Fruit fly (Drosophila melanogaster) whole organism, embryonic: ENCODE results near the gene enc.

ENCODE experiments used
- Asciz ChIP-seq: fragments of 200-800 bp; sonication (Bioruptor generic); optimal IDR thresholded peaks from 2 replicates; lab custom pipeline; 2017; ENCODE audit warnings: missing biosample characterization, mild to moderate bottlenecking, missing genetic modification characterization, missing genetic modification reagents
- CG10366 ChIP-seq: fragments of 200-800 bp; sonication (Bioruptor generic); IDR thresholded peaks from 2 replicates; pipeline ENCODE4 v1.3.6; 2022; ENCODE audit warnings: missing biosample characterization, missing genetic modification characterization
- CG10654 ChIP-seq: fragments of 200-800 bp; sonication (Bioruptor generic); optimal IDR thresholded peaks from 2 replicates; lab custom pipeline; 2016; ENCODE audit warnings: missing biosample characterization, missing genetic modification characterization
- CG11398 ChIP-seq: fragments of 200-800 bp; sonication (Bioruptor generic); optimal IDR thresholded peaks from 2 replicates; lab custom pipeline; 2016; ENCODE audit warnings: missing biosample characterization, missing genetic modification characterization
- CG11456 ChIP-seq: fragments of 200-800 bp; sonication (Bioruptor generic); IDR thresholded peaks from 3 replicates; pipeline ENCODE4 v1.3.6; 2022; ENCODE audit warnings: missing biosample characterization, missing genetic modification characterization
- CG11560 ChIP-seq: fragments of 200-800 bp; sonication (Bioruptor generic); IDR thresholded peaks from 3 replicates; pipeline ENCODE4 v1.3.6; 2022; ENCODE audit warnings: missing biosample characterization, missing genetic modification characterization
- CG12104 ChIP-seq: fragments of 200-800 bp; sonication (Bioruptor generic); optimal IDR thresholded peaks from 3 replicates; lab custom pipeline; 2016; ENCODE audit warnings: missing biosample characterization, missing genetic modification characterization
- CG12155 ChIP-seq: fragments of 200-800 bp; sonication (Bioruptor generic); optimal IDR thresholded peaks from 3 replicates; lab custom pipeline; 2016; ENCODE audit warnings: missing biosample characterization, missing genetic modification characterization
- CG12769 ChIP-seq: fragments of 200-800 bp; sonication (Bioruptor generic); optimal IDR thresholded peaks from 2 replicates; lab custom pipeline; 2019; ENCODE audit warnings: missing biosample characterization, mild to moderate bottlenecking, missing genetic modification characterization, moderate library complexity
- CG13624 ChIP-seq: fragments of 200-800 bp; sonication (Bioruptor generic); optimal IDR thresholded peaks from 2 replicates; lab custom pipeline; 2016; ENCODE audit warnings: missing biosample characterization, missing genetic modification characterization
- CG15269 ChIP-seq: fragments of 200-800 bp; sonication (Bioruptor generic); optimal IDR thresholded peaks from 2 replicates; lab custom pipeline; 2018; ENCODE audit warnings: missing biosample characterization, mild to moderate bottlenecking, missing genetic modification characterization, moderate library complexity
- CG17328 ChIP-seq: fragments of 200-800 bp; sonication (Bioruptor generic); IDR thresholded peaks from 2 replicates; pipeline ENCODE4 v1.3.6; 2022; ENCODE audit warnings: missing biosample characterization, missing genetic modification characterization
- CG1832 ChIP-seq: fragments of 200-800 bp; sonication (Bioruptor generic); optimal IDR thresholded peaks from 2 replicates; lab custom pipeline; 2017; ENCODE audit warnings: missing biosample characterization, mild to moderate bottlenecking, missing genetic modification characterization, inconsistent platforms
- CG2120 ChIP-seq: fragments of 200-800 bp; sonication (Bioruptor generic); optimal IDR thresholded peaks from 3 replicates; lab custom pipeline; 2016; ENCODE audit warnings: missing biosample characterization, missing genetic modification characterization
- CG2129 ChIP-seq: fragments of 200-800 bp; sonication (Bioruptor generic); IDR thresholded peaks from 2 replicates; pipeline ENCODE4 v1.3.6; 2022; ENCODE audit warnings: missing biosample characterization, missing genetic modification characterization; ENCODE audit not compliant: partially characterized antibody
- CG33557 ChIP-seq: fragments of 200-800 bp; sonication (Bioruptor generic); optimal IDR thresholded peaks from 2 replicates; lab custom pipeline; 2019; ENCODE audit warnings: missing biosample characterization, mild to moderate bottlenecking, missing genetic modification characterization, moderate library complexity
- CG4360 ChIP-seq: fragments of 200-800 bp; sonication (Bioruptor generic); IDR thresholded peaks from 2 replicates; pipeline ENCODE4 v1.3.6; 2022; ENCODE audit warnings: missing biosample characterization, missing genetic modification characterization
- CG5953 ChIP-seq: fragments of 200-800 bp; sonication (Bioruptor generic); IDR thresholded peaks from 2 replicates; pipeline ENCODE4 v1.3.6; 2022; ENCODE audit warnings: missing biosample characterization, missing genetic modification characterization
- CG7372 ChIP-seq: fragments of 200-800 bp; sonication (Bioruptor generic); IDR thresholded peaks from 2 replicates; pipeline ENCODE4 v1.3.6; 2022; ENCODE audit warnings: missing biosample characterization, missing genetic modification characterization
- CG9727 ChIP-seq: fragments of 200-800 bp; sonication (Bioruptor generic); optimal IDR thresholded peaks from 3 replicates; lab custom pipeline; 2017; ENCODE audit warnings: missing biosample characterization, mild to moderate bottlenecking, missing genetic modification characterization
- Camta ChIP-seq: fragments of 200-800 bp; sonication (Bioruptor generic); optimal IDR thresholded peaks from 2 replicates; lab custom pipeline; 2016; ENCODE audit warnings: missing biosample characterization, missing genetic modification characterization
- CoRest ChIP-seq: fragments of 200-800 bp; sonication (Bioruptor generic); optimal IDR thresholded peaks from 3 replicates; lab custom pipeline; 2018; ENCODE audit warnings: missing biosample characterization, mild to moderate bottlenecking, missing genetic modification characterization, moderate library complexity
- Doc3 ChIP-seq: fragments of 200-800 bp; sonication (Bioruptor generic); IDR thresholded peaks from 3 replicates; pipeline ENCODE4 v1.3.6; 2022; ENCODE audit warnings: missing biosample characterization, missing genetic modification characterization; ENCODE audit not compliant: partially characterized antibody
- Lim3 ChIP-seq: fragments of 200-800 bp; sonication (Bioruptor generic); IDR thresholded peaks from 2 replicates; pipeline ENCODE4 v1.3.6; 2022; ENCODE audit warnings: missing biosample characterization, missing genetic modification characterization
- Mrtf ChIP-seq: fragments of 200-800 bp; sonication (Bioruptor generic); IDR thresholded peaks from 3 replicates; pipeline ENCODE4 v1.3.6; 2022; ENCODE audit warnings: missing biosample characterization, missing genetic modification characterization
- Neu2 ChIP-seq: fragments of 200-800 bp; sonication (Bioruptor generic); optimal IDR thresholded peaks from 3 replicates; lab custom pipeline; 2016; ENCODE audit warnings: missing biosample characterization, missing genetic modification characterization, borderline replicate concordance
- Poxn ChIP-seq: fragments of 200-800 bp; sonication (Bioruptor generic); IDR thresholded peaks from 2 replicates; pipeline ENCODE4 v1.3.6; 2022; ENCODE audit warnings: missing biosample characterization, missing genetic modification characterization
- Rfx ChIP-seq: fragments of 200-800 bp; sonication (Bioruptor generic); IDR thresholded peaks from 2 replicates; pipeline ENCODE4 v1.3.6; 2022; ENCODE audit warnings: missing biosample characterization, missing genetic modification characterization
- Ssrp ChIP-seq: fragments of 200-800 bp; sonication (Bioruptor generic); optimal IDR thresholded peaks from 2 replicates; lab custom pipeline; 2018; ENCODE audit warnings: missing biosample characterization, mild to moderate bottlenecking, missing genetic modification characterization, moderate library complexity
- bcd ChIP-seq: fragments of 200-800 bp; sonication (Bioruptor generic); optimal IDR thresholded peaks from 2 replicates; lab custom pipeline; 2017; ENCODE audit warnings: missing biosample characterization, mild to moderate bottlenecking, missing genetic modification characterization
- cas ChIP-seq: fragments of 200-800 bp; sonication (Bioruptor generic); IDR thresholded peaks from 2 replicates; pipeline ENCODE4 v1.3.6; 2022; ENCODE audit warnings: missing biosample characterization, missing genetic modification characterization
- cato ChIP-seq: fragments of 200-800 bp; sonication (Bioruptor generic); optimal IDR thresholded peaks from 2 replicates; lab custom pipeline; 2016; ENCODE audit warnings: missing biosample characterization, missing genetic modification characterization, borderline replicate concordance
- dpn ChIP-seq, 2 experiments: fragments of 200-800 bp; sonication (Bioruptor generic); optimal IDR thresholded peaks; 3 replicates each; lab custom pipeline; 2016; ENCODE audit warnings: missing biosample characterization in 2 of 2, missing genetic modification characterization in 2 of 2
- ems ChIP-seq: fragments of 200-800 bp; sonication (Bioruptor generic); optimal IDR thresholded peaks from 3 replicates; lab custom pipeline; 2016; ENCODE audit warnings: missing biosample characterization, missing genetic modification characterization
- gce ChIP-seq: fragments of 200-800 bp; sonication (Bioruptor generic); IDR thresholded peaks from 3 replicates; pipeline ENCODE4 v1.3.6; 2022; ENCODE audit warnings: missing biosample characterization, missing genetic modification characterization
- grau ChIP-seq: fragments of 200-800 bp; optimal IDR thresholded peaks from 3 replicates; lab custom pipeline; 2019; ENCODE audit warnings: missing biosample characterization, mild to moderate bottlenecking, missing genetic modification characterization, moderate library complexity
- gsb ChIP-seq: fragments of 200-800 bp; sonication (Bioruptor generic); IDR thresholded peaks from 2 replicates; pipeline ENCODE4 v1.3.6; 2022; ENCODE audit warnings: missing biosample characterization, missing genetic modification characterization
- hbn ChIP-seq: fragments of 200-800 bp; sonication (Bioruptor generic); IDR thresholded peaks from 2 replicates; pipeline ENCODE4 v1.3.6; 2022; ENCODE audit warnings: missing biosample characterization, missing genetic modification characterization; ENCODE audit not compliant: partially characterized antibody
- kah ChIP-seq: fragments of 200-800 bp; sonication (Bioruptor generic); optimal IDR thresholded peaks from 2 replicates; lab custom pipeline; 2018; ENCODE audit warnings: missing biosample characterization, mild to moderate bottlenecking, missing genetic modification characterization
- onecut ChIP-seq: fragments of 200-800 bp; sonication (Bioruptor generic); IDR thresholded peaks from 2 replicates; pipeline ENCODE4 v1.3.6; 2022; ENCODE audit warnings: missing biosample characterization, missing genetic modification characterization
- p53 ChIP-seq: fragments of 200-800 bp; sonication (Bioruptor generic); optimal IDR thresholded peaks from 2 replicates; lab custom pipeline; 2016; ENCODE audit warnings: missing biosample characterization, missing genetic modification characterization
- pb ChIP-seq: fragments of 200-800 bp; sonication (Bioruptor generic); optimal IDR thresholded peaks from 3 replicates; lab custom pipeline; 2016; ENCODE audit warnings: missing biosample characterization, missing genetic modification characterization
- ranshi ChIP-seq: fragments of 200-800 bp; sonication (Bioruptor generic); IDR thresholded peaks from 2 replicates; pipeline ENCODE4 v1.3.6; 2022; ENCODE audit warnings: missing biosample characterization, missing genetic modification characterization
- tio ChIP-seq: fragments of 200-800 bp; sonication (Bioruptor generic); optimal IDR thresholded peaks from 2 replicates; lab custom pipeline; 2017; ENCODE audit warnings: missing biosample characterization, missing genetic modification characterization, inconsistent platforms
- ttk ChIP-seq: fragments of 200-800 bp; sonication (Bioruptor generic); IDR thresholded peaks from 2 replicates; pipeline ENCODE4 v2.1.2; 2022; ENCODE audit warnings: missing biosample characterization, missing genetic modification characterization
- vnd ChIP-seq: fragments of 200-800 bp; sonication (Bioruptor generic); IDR thresholded peaks from 3 replicates; pipeline ENCODE4 v1.3.6; 2022; ENCODE audit warnings: missing biosample characterization, missing genetic modification characterization; ENCODE audit not compliant: partially characterized antibody
- wdn ChIP-seq: fragments of 200-800 bp; sonication (Bioruptor generic); IDR thresholded peaks from 2 replicates; pipeline ENCODE4 v1.3.6; 2022; ENCODE audit warnings: missing biosample characterization, missing genetic modification characterization
- zen ChIP-seq: fragments of 200-800 bp; sonication (Bioruptor generic); optimal IDR thresholded peaks from 3 replicates; lab custom pipeline; 2018; ENCODE audit warnings: missing biosample characterization, mild to moderate bottlenecking, missing genetic modification characterization, moderate library complexity
- zfh1 ChIP-seq: fragments of 200-800 bp; sonication (Bioruptor generic); IDR thresholded peaks from 3 replicates; pipeline ENCODE4 v1.3.6; 2022; ENCODE audit warnings: missing biosample characterization, missing genetic modification characterization

The enc gene

dm6 chr3L:3814010-3814833, 4.3 kb upstream of the enc start, which contains the start of gene Scsalpha1 (continued):
- no peak for TF ChIP-seq p53
- peak; percentile 99 for TF ChIP-seq vnd (GFP tag; lab: Robert Waterston, UW)
- no peak for TF ChIP-seq Lim3 (GFP tag; lab: Robert Waterston, UW)
- TF ChIP-seq zen (tag; lab: Kevin White, UChicago) = peak; percentile 91
- TF ChIP-seq Neu2 = peak; percentile 96
- TF ChIP-seq Rfx (GFP tag; lab: Robert Waterston, UW) = peak; percentile 61
- TF ChIP-seq Ssrp (tag; lab: Kevin White, UChicago) = peak; percentile 3
- TF ChIP-seq wdn (GFP tag; lab: Robert Waterston, UW) = no peak
- TF ChIP-seq CG11560 (tag; lab: Robert Waterston, UW) = peak; percentile 69; the same call in 1 of the 3 replicates
- TF ChIP-seq cato = no peak
- no peak for TF ChIP-seq tio
- peak; percentile 19 for TF ChIP-seq CG10654 (GFP tag; lab: Kevin White, UChicago)
- peak; percentile 66; the same call in 1 of the 3 replicates for TF ChIP-seq CG11456 (GFP tag; lab: Robert Waterston, UW)
- no peak for TF ChIP-seq bcd
- TF ChIP-seq CG17328 (GFP tag; lab: Robert Waterston, UW) = peak; percentile 27; the same call in 1 of the 2 replicates
- TF ChIP-seq CG1832 = no peak
- peak; percentile 95 for TF ChIP-seq grau (tag; lab: Kevin White, UChicago)
- TF ChIP-seq CG7372 (GFP tag; lab: Robert Waterston, UW) = 0 out of 2 replicates have a peak, but pooled peaks have one; percentile 19
- no peak for TF ChIP-seq Poxn (GFP tag; lab: Robert Waterston, UW)
- TF ChIP-seq gsb (GFP tag; lab: Robert Waterston, UW) = peak; percentile 18; the same call in 1 of the 2 replicates
- TF ChIP-seq cas (GFP tag; lab: Robert Waterston, UW) = no peak
- peak; percentile 56 for TF ChIP-seq CG10366 (GFP tag; lab: Robert Waterston, UW)
- peak; percentile 14; the same call in 1 of the 3 replicates for TF ChIP-seq gce (GFP tag; lab: Robert Waterston, UW)
- TF ChIP-seq CG12769 (tag; lab: Kevin White, UChicago) = peak; percentile 44
- TF ChIP-seq Doc3 (GFP tag; lab: Robert Waterston, UW) = peak; percentile 98
- TF ChIP-seq CG9727 (GFP tag; lab: Kevin White, UChicago) = no peak
- TF ChIP-seq zfh1 (GFP tag; lab: Robert Waterston, UW) = peak; percentile 68; the same call in 2 of the 3 replicates
- TF ChIP-seq kah (GFP tag; lab: Kevin White, UChicago) = no peak
- no peak for TF ChIP-seq CG12104 (GFP tag; lab: Kevin White, UChicago)
- no peak for TF ChIP-seq CG33557
- TF ChIP-seq CG11398 (GFP tag; lab: Kevin White, UChicago) = no peak
- TF ChIP-seq CG4360 (GFP tag; lab: Robert Waterston, UW) = no peak
- TF ChIP-seq Camta = no peak
- no peak for TF ChIP-seq Asciz
- TF ChIP-seq CG5953 (GFP tag; lab: Robert Waterston, UW) = no peak
- peak; percentile 48 for TF ChIP-seq CG2120 (GFP tag; lab: Kevin White, UChicago)
- TF ChIP-seq ttk (GFP tag; lab: Robert Waterston, UW) = no peak
- peak in 1 of 2 experiments; percentile 16 for TF ChIP-seq dpn (GFP tag; optimal IDR thresholded peaks at IDR 0.05; lab: Kevin White, UChicago)
- TF ChIP-seq ranshi (GFP tag; lab: Robert Waterston, UW) = peak; percentile 23; the same call in 1 of the 2 replicates
- peak; percentile 25 for TF ChIP-seq CoRest (tag; lab: Kevin White, UChicago)
- peak; percentile 56 for TF ChIP-seq onecut (GFP tag; lab: Robert Waterston, UW)
- TF ChIP-seq CG2129 = peak; percentile 98
- TF ChIP-seq ems (GFP tag; lab: Kevin White, UChicago) = no peak
- peak; percentile 8 for TF ChIP-seq CG12155 (GFP tag; lab: Kevin White, UChicago)
- peak; percentile 99 for TF ChIP-seq hbn (GFP tag; lab: Robert Waterston, UW)
- no peak for TF ChIP-seq Mrtf
- peak; percentile 22 for TF ChIP-seq CG13624 (GFP tag; lab: Kevin White, UChicago)
- TF ChIP-seq pb (GFP tag; lab: Kevin White, UChicago) = peak; percentile 15
- peak; percentile 59 for TF ChIP-seq CG15269 (tag; lab: Kevin White, UChicago)
